Fruit fly (Drosophila melanogaster) whole organism, adult: ENCODE data around the gene Sema1a.

Experiments
- CG11617 ChIP-seq: fragments of 200-800 bp; sonication (Bioruptor generic); optimal IDR thresholded peaks from 2 replicates; lab custom pipeline; 2017; ENCODE audit warnings: mild to moderate bottlenecking, missing biosample characterization, missing genetic modification reagents, missing genetic modification characterization
- CG12768 ChIP-seq: fragments of 200-800 bp; sonication (Bioruptor generic); optimal IDR thresholded peaks from 2 replicates; lab custom pipeline; 2017; ENCODE audit warnings: missing biosample characterization, missing genetic modification characterization, mild to moderate bottlenecking, moderate library complexity, missing genetic modification reagents
- CG14711 ChIP-seq: fragments of 200-800 bp; sonication (Bioruptor generic); optimal IDR thresholded peaks from 2 replicates; lab custom pipeline; 2018; ENCODE audit warnings: missing biosample characterization, mild to moderate bottlenecking, missing genetic modification characterization, moderate library complexity
- CG1620 ChIP-seq: fragments of 200-800 bp; sonication (Bioruptor generic); optimal IDR thresholded peaks from 2 replicates; lab custom pipeline; 2016; ENCODE audit warnings: missing biosample characterization, missing genetic modification characterization
- CG33017 ChIP-seq: fragments of 200-800 bp; sonication (Bioruptor generic); optimal IDR thresholded peaks from 2 replicates; lab custom pipeline; 2018; ENCODE audit warnings: missing biosample characterization, mild to moderate bottlenecking, missing genetic modification characterization, moderate library complexity
- CG5204 ChIP-seq: fragments of 200-800 bp; sonication (Bioruptor generic); optimal IDR thresholded peaks from 2 replicates; lab custom pipeline; 2016; ENCODE audit warnings: missing biosample characterization, missing genetic modification characterization
- CG7045 ChIP-seq: fragments of 200-800 bp; sonication (Bioruptor generic); optimal IDR thresholded peaks from 2 replicates; lab custom pipeline; 2017; ENCODE audit warnings: missing biosample characterization, mild to moderate bottlenecking, missing genetic modification characterization
- CG7101 ChIP-seq: fragments of 200-800 bp; sonication (Bioruptor generic); optimal IDR thresholded peaks from 2 replicates; lab custom pipeline; 2018; ENCODE audit warnings: missing biosample characterization, mild to moderate bottlenecking, missing genetic modification characterization, moderate library complexity
- Clk ChIP-seq: fragments of 200-800 bp; sonication (Bioruptor generic); optimal IDR thresholded peaks from 2 replicates; lab custom pipeline; 2017; ENCODE audit warnings: missing biosample characterization, missing genetic modification characterization
- Crg-1 ChIP-seq: fragments of 200-800 bp; sonication (Bioruptor generic); optimal IDR thresholded peaks from 2 replicates; lab custom pipeline; 2016; ENCODE audit warnings: missing biosample characterization, missing genetic modification characterization
- Hr96 ChIP-seq: fragments of 200-800 bp; sonication (Bioruptor generic); optimal IDR thresholded peaks from 2 replicates; lab custom pipeline; 2016; ENCODE audit warnings: missing biosample characterization, missing genetic modification characterization
- Mnt ChIP-seq: fragments of 200-800 bp; sonication (Bioruptor generic); optimal IDR thresholded peaks from 2 replicates; lab custom pipeline; 2016; ENCODE audit warnings: missing biosample characterization, mild to moderate bottlenecking, missing genetic modification characterization
- bab1 ChIP-seq: fragments of 200-800 bp; sonication (Bioruptor generic); optimal IDR thresholded peaks from 3 replicates; lab custom pipeline; 2019; ENCODE audit warnings: missing biosample characterization, mild to moderate bottlenecking, missing genetic modification characterization, moderate library complexity
- cic ChIP-seq: fragments of 200-800 bp; sonication (Bioruptor generic); optimal IDR thresholded peaks from 2 replicates; lab custom pipeline; 2017; ENCODE audit warnings: missing biosample characterization, mild to moderate bottlenecking, missing genetic modification characterization, moderate library complexity
- cnc ChIP-seq, 2 experiments: fragments of >200 bp; optimal IDR thresholded peaks; 2 replicates each; lab custom pipeline; 2017
- kay ChIP-seq: fragments of 200-800 bp; sonication (Bioruptor generic); peaks from one replicate; lab custom pipeline; 2016; ENCODE audit warnings: missing biosample characterization, missing genetic modification characterization, borderline replicate concordance
- ovo ChIP-seq: fragments of 200-800 bp; sonication (Bioruptor generic); optimal IDR thresholded peaks from 2 replicates; lab custom pipeline; 2016; ENCODE audit warnings: missing biosample characterization, missing genetic modification characterization
- pad ChIP-seq: fragments of 200-800 bp; sonication (Bioruptor generic); optimal IDR thresholded peaks from 3 replicates; lab custom pipeline; 2017; ENCODE audit warnings: missing biosample characterization, missing genetic modification characterization, mild to moderate bottlenecking, moderate library complexity, missing genetic modification reagents
- tj ChIP-seq: fragments of 200-800 bp; sonication (Bioruptor generic); optimal IDR thresholded peaks from 3 replicates; lab custom pipeline; 2017; ENCODE audit warnings: missing biosample characterization, mild to moderate bottlenecking, missing genetic modification characterization, moderate library complexity
- toe ChIP-seq: fragments of 200-800 bp; sonication (Bioruptor generic); optimal IDR thresholded peaks from 2 replicates; lab custom pipeline; 2016; ENCODE audit warnings: missing biosample characterization, missing genetic modification characterization

The Sema1a gene

dm6 chr2L:8689853-8690252, 147.9 kb downstream of the Sema1a start:
- TF ChIP-seq pad (GFP tag; lab: Kevin White, UChicago) = no peak
- TF ChIP-seq cnc (optimal IDR thresholded peaks at IDR 0.05; lab: Kevin White, UChicago) = no peak
- no peak for TF ChIP-seq bab1 (GFP tag; lab: Kevin White, UChicago)
- TF ChIP-seq cic (GFP tag; lab: Kevin White, UChicago) = no peak
- TF ChIP-seq Crg-1 (GFP tag; lab: Kevin White, UChicago) = no peak

DNA sequence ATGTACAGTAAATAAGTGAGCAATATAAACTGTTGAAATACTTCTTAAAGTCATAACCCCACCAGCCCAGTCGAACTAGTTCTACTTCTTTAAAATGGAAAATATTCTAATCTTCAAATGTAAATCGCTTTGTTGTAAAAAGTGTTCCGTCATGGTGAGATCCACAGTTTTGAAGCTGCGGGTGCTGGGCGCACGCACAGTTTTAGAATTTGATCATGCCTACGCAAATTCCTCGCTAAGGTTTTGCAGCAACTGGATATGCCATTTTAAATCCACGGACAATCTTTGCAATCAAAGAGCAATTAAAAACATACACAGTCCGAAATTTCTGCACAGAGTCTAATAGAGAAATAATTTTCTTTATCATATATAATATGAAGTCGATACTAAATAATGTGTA, 148.4 kb downstream of the Sema1a start:
- TF ChIP-seq bab1 (GFP tag; lab: Kevin White, UChicago) = no peak
- TF ChIP-seq CG33017 (tag; lab: Kevin White, UChicago) = no peak
- no peak for TF ChIP-seq toe (GFP tag; lab: Kevin White, UChicago)
- TF ChIP-seq CG12768 (GFP tag; lab: Kevin White, UChicago) = no peak
- TF ChIP-seq ovo (GFP tag; lab: Kevin White, UChicago) = no peak
- TF ChIP-seq tj (GFP tag; lab: Kevin White, UChicago) = no peak
- no peak for TF ChIP-seq cnc (optimal IDR thresholded peaks at IDR 0.05; lab: Kevin White, UChicago)
- no peak for TF ChIP-seq Hr96
- no peak for TF ChIP-seq CG7045 (GFP tag; lab: Kevin White, UChicago)
- no peak for TF ChIP-seq Mnt (GFP tag; lab: Kevin White, UChicago)
- TF ChIP-seq pad (GFP tag; lab: Kevin White, UChicago) = no peak
- no peak for TF ChIP-seq Crg-1 (GFP tag; lab: Kevin White, UChicago)
- TF ChIP-seq CG7101 (tag; lab: Kevin White, UChicago) = no peak

- no peak for TF ChIP-seq CG5204 (GFP tag; lab: Kevin White, UChicago)
- TF ChIP-seq cic (GFP tag; lab: Kevin White, UChicago) = peak; percentile 45
- peak in 1 of 2 experiments; percentile 33 for TF ChIP-seq cnc (optimal IDR thresholded peaks at IDR 0.05; lab: Kevin White, UChicago)
Observed at dm6 chr2L:8690913-8691291, 149.0 kb downstream of the Sema1a start.

DNA sequence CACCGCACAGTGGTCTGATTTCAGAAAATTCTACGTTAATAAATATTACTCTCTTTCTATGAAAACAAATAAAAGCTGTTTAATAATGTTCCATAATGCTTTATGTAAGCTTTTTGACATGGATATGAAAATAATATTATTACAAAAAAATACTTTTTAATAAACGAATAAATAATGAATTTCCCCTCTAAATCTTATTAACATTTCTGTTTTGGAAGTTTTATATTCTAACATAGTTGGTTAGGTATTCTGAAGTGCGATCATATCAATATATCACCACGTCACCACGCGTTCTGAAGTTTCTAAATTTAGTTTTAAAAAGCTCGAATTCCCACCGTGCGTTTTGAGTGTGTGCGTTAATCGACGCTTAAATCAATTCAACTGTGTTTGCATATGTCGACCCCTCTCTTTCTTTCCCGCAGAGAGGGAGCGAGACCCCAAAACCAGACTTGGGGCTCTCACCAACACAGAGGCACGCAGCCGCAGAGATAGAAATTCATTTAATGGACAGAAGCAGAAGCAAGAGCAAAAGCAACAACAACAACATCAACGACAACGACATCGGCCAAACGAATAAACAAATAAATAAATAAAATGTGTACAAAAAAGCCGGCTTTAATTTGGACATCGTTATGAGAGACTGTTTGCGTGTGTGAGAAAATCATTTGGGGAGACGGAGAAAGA, 149.5 kb downstream of the Sema1a start:
- TF ChIP-seq CG33017 (tag; lab: Kevin White, UChicago) = peak; percentile 84
- TF ChIP-seq ovo (GFP tag; lab: Kevin White, UChicago) = peak; percentile 45
- no peak for TF ChIP-seq cnc (optimal IDR thresholded peaks at IDR 0.05; lab: Kevin White, UChicago)
- no peak for TF ChIP-seq cic (GFP tag; lab: Kevin White, UChicago)
- TF ChIP-seq CG1620 (GFP tag; lab: Kevin White, UChicago) = peak; percentile 53
- TF ChIP-seq bab1 (GFP tag; lab: Kevin White, UChicago) = peak; percentile 83
- peak; percentile 84 for TF ChIP-seq CG7045 (GFP tag; lab: Kevin White, UChicago)
- peak; percentile 39 for TF ChIP-seq Hr96
- TF ChIP-seq CG5204 (GFP tag; lab: Kevin White, UChicago) = no peak
- TF ChIP-seq kay (GFP tag; lab: Kevin White, UChicago) = peak; percentile 98
- peak; percentile 52 for TF ChIP-seq Mnt (GFP tag; lab: Kevin White, UChicago)
- TF ChIP-seq CG12768 (GFP tag; lab: Kevin White, UChicago) = peak; percentile 60
- peak; percentile 88 for TF ChIP-seq CG11617 (GFP tag; lab: Kevin White, UChicago)
- peak; percentile 68 for TF ChIP-seq CG14711 (tag; lab: Kevin White, UChicago)
- peak; percentile 69 for TF ChIP-seq tj (GFP tag; lab: Kevin White, UChicago)
- peak; percentile 87 for TF ChIP-seq CG7101 (tag; lab: Kevin White, UChicago)
- peak; percentile 54 for TF ChIP-seq toe (GFP tag; lab: Kevin White, UChicago)
- TF ChIP-seq pad (GFP tag; lab: Kevin White, UChicago) = peak; percentile 72
- TF ChIP-seq Crg-1 (GFP tag; lab: Kevin White, UChicago) = no peak
- TF ChIP-seq Clk = peak; percentile 37

DNA sequence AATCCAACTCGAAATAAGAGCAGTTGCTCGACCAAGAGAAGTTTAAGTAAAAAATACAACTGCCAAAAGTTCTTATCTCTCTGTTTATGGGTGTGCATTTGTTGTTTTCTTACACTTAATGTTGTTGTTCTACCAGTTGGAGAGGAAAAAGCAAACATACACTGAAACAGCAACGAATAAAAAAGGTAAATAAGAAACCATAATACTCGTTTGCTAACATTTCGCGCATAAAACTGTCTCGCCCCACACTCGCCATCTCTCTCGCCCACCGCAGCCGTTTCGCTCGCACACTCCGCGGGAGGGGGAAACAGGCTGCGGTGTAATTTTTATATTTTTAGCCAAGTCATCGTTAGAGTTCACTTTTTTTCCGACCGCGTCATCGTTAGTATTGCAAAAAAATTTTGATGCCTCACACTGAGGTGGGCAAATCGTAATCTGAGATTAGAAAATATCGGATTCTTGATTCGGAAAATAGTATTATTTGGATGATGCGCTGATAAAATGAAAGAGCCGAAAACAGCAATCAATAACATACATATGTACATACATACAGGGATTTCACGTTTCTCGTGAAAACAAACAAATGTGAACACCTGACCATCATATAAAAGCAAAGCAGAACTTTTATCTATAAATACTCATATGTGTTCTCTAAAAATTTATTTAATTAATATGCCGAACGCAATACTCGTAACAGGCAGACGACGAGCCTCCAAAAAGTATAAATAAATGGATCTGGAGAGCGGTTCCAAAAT, 150.7 kb downstream of the Sema1a start:
- TF ChIP-seq CG14711 (tag; lab: Kevin White, UChicago) (no peak), tj (GFP tag; lab: Kevin White, UChicago) (peak; percentile 88), kay (GFP tag; lab: Kevin White, UChicago) (peak; percentile 93), ovo (GFP tag; lab: Kevin White, UChicago) (no peak), CG7045 (GFP tag; lab: Kevin White, UChicago) (peak; percentile 27), cnc (optimal IDR thresholded peaks at IDR 0.05; lab: Kevin White, UChicago) (peak; percentile 98 to 99), CG12768 (GFP tag; lab: Kevin White, UChicago) (peak; percentile 28), pad (GFP tag; lab: Kevin White, UChicago) (peak; percentile 52), Hr96 (no peak), CG1620 (GFP tag; lab: Kevin White, UChicago) (no peak), CG11617 (GFP tag; lab: Kevin White, UChicago) (no peak), toe (GFP tag; lab: Kevin White, UChicago) (no peak), Mnt (GFP tag; lab: Kevin White, UChicago) (peak; percentile 16), CG7101 (tag; lab: Kevin White, UChicago) (peak; percentile 15), CG33017 (tag; lab: Kevin White, UChicago) (no peak), Clk (no peak), CG5204 (GFP tag; lab: Kevin White, UChicago) (no peak), cic (GFP tag; lab: Kevin White, UChicago) (peak; percentile 63), bab1 (GFP tag; lab: Kevin White, UChicago) (no peak), Crg-1 (GFP tag; lab: Kevin White, UChicago) (peak; percentile 57)
